Fruit fly (Drosophila melanogaster) whole organism, wandering third instar larva: ENCODE data around the gene CG13786.
A peak's percentile ranks its signal among the peaks of the same experiment; 100 is the strongest.

Source experiments
- Abd-B ChIP-seq: fragments of >200 bp; optimal IDR thresholded peaks from 2 replicates; lab custom pipeline; 2017; ENCODE audit warnings: missing biosample characterization, missing genetic modification characterization
- CG32264 ChIP-seq: fragments of 200-800 bp; sonication (Bioruptor generic); optimal IDR thresholded peaks from 2 replicates; lab custom pipeline; 2016; ENCODE audit warnings: missing biosample characterization, missing genetic modification characterization
- CG9705 ChIP-seq: fragments of 200-800 bp; sonication (Bioruptor generic); optimal IDR thresholded peaks from 2 replicates; lab custom pipeline; 2018; ENCODE audit warnings: missing biosample characterization, mild to moderate bottlenecking, missing genetic modification characterization
- CrebA ChIP-seq: fragments of 200-800 bp; sonication (Bioruptor generic); optimal IDR thresholded peaks from 2 replicates; lab custom pipeline; 2016; ENCODE audit warnings: missing biosample characterization, mild to moderate bottlenecking, missing genetic modification characterization, borderline replicate concordance
- Dfd ChIP-seq: fragments of >200 bp; optimal IDR thresholded peaks from 2 replicates; lab custom pipeline; 2017; ENCODE audit warnings: missing biosample characterization, missing genetic modification characterization
- Dif ChIP-seq: fragments of 200-275, 200-300 bp; sonication (Bioruptor generic); optimal IDR thresholded peaks from 2 replicates; lab custom pipeline; 2018; ENCODE audit warnings: missing biosample characterization, missing genetic modification characterization; ENCODE audit not compliant: partially characterized antibody
- GATAd ChIP-seq: sonication (Bioruptor generic); optimal IDR thresholded peaks from 2 replicates; lab custom pipeline; 2016; ENCODE audit warnings: missing biosample characterization, missing genetic modification characterization
- HLH106 ChIP-seq: fragments of 200-800 bp; optimal IDR thresholded peaks from 3 replicates; lab custom pipeline; 2019; ENCODE audit warnings: missing biosample characterization, mild to moderate bottlenecking, missing genetic modification characterization, moderate library complexity
- Hnf4 ChIP-seq: fragments of 200-800 bp; sonication (Bioruptor generic); optimal IDR thresholded peaks from 2 replicates; lab custom pipeline; 2016; ENCODE audit warnings: missing biosample characterization, mild to moderate bottlenecking, missing genetic modification characterization
- Hr78 ChIP-seq: fragments of >200 bp; optimal IDR thresholded peaks from 2 replicates; lab custom pipeline; 2017; ENCODE audit warnings: missing biosample characterization, missing genetic modification characterization
- Hr83 ChIP-seq: fragments of 200-300 bp; sonication (Bioruptor generic); optimal IDR thresholded peaks from 2 replicates; lab custom pipeline; 2016; ENCODE audit warnings: missing biosample characterization, mild to moderate bottlenecking, missing genetic modification characterization, moderate library complexity; ENCODE audit not compliant: poor library complexity, severe bottlenecking
- Jra ChIP-seq: sonication (Bioruptor generic); optimal IDR thresholded peaks from 2 replicates; lab custom pipeline; 2016; ENCODE audit warnings: missing biosample characterization, missing genetic modification characterization
- Mio ChIP-seq: sonication (Bioruptor generic); optimal IDR thresholded peaks from 2 replicates; lab custom pipeline; 2016; ENCODE audit warnings: missing biosample characterization, missing genetic modification characterization
- Myc ChIP-seq: fragments of >200 bp; optimal IDR thresholded peaks from 2 replicates; lab custom pipeline; 2017
- OdsH ChIP-seq: fragments of 200-800 bp; sonication (Bioruptor generic); optimal IDR thresholded peaks from 2 replicates; lab custom pipeline; 2016; ENCODE audit warnings: missing biosample characterization, mild to moderate bottlenecking, missing genetic modification characterization
- Rel ChIP-seq, 2 experiments: fragments of 200-800 bp; sonication (Bioruptor generic) in 1 of 2; optimal IDR thresholded peaks; 2 replicates in 1 of 2; 3 replicates in 1 of 2; lab custom pipeline; 2016 to 2019; ENCODE audit warnings: mild to moderate bottlenecking in 2 of 2, missing biosample characterization in 2 of 2, missing genetic modification characterization in 2 of 2, moderate library complexity in 1 of 2
- Sp1 ChIP-seq: fragments of 200-800 bp; sonication (Bioruptor generic); optimal IDR thresholded peaks from 3 replicates; lab custom pipeline; 2019; ENCODE audit warnings: missing biosample characterization, mild to moderate bottlenecking, missing genetic modification characterization, moderate library complexity
- Vsx2 ChIP-seq: fragments of 200-300, 225-300 bp; sonication (Bioruptor generic); optimal IDR thresholded peaks from 2 replicates; lab custom pipeline; 2018; ENCODE audit warnings: missing biosample characterization, missing genetic modification characterization; ENCODE audit not compliant: partially characterized antibody
- br ChIP-seq: fragments of 200-800 bp; sonication (Bioruptor generic); optimal IDR thresholded peaks from 2 replicates; lab custom pipeline; 2016; ENCODE audit warnings: missing biosample characterization, missing genetic modification characterization
- brk ChIP-seq: fragments of 200-800 bp; sonication (Bioruptor generic); optimal IDR thresholded peaks from 2 replicates; lab custom pipeline; 2016; ENCODE audit warnings: missing biosample characterization, mild to moderate bottlenecking, missing genetic modification characterization
- dl ChIP-seq, 2 experiments: fragments of 175-275, 200-275 bp in 1 of 2; fragments of 200-275 bp in 1 of 2; sonication (Bioruptor generic); optimal IDR thresholded peaks; lab custom pipeline; 2018; ENCODE audit warnings: mild to moderate bottlenecking in 2 of 2, missing biosample characterization in 2 of 2, missing genetic modification characterization in 2 of 2, moderate library complexity in 2 of 2; ENCODE audit not compliant: partially characterized antibody in 2 of 2, insufficient read depth in 1 of 2
- dmrt93B ChIP-seq: fragments of 200-800 bp; sonication (Bioruptor generic); optimal IDR thresholded peaks from 2 replicates; lab custom pipeline; 2018; ENCODE audit warnings: missing biosample characterization, mild to moderate bottlenecking, missing genetic modification characterization
- dsf ChIP-seq: sonication (Bioruptor generic); optimal IDR thresholded peaks from 2 replicates; lab custom pipeline; 2016; ENCODE audit warnings: missing biosample characterization, missing genetic modification characterization, borderline replicate concordance
- foxo ChIP-seq, 2 experiments: fragments of 200-800 bp; sonication (Bioruptor generic); optimal IDR thresholded peaks; 2 replicates in 1 of 2; 3 replicates in 1 of 2; lab custom pipeline; 2016 to 2017; ENCODE audit warnings: missing biosample characterization in 2 of 2, missing genetic modification characterization in 2 of 2
- fru ChIP-seq: fragments of 200-800 bp; sonication (Bioruptor generic); optimal IDR thresholded peaks from 3 replicates; lab custom pipeline; 2016; ENCODE audit warnings: missing biosample characterization, mild to moderate bottlenecking, missing genetic modification characterization
- h ChIP-seq: fragments of 200-800 bp; sonication (Bioruptor generic); optimal IDR thresholded peaks from 3 replicates; lab custom pipeline; 2016; ENCODE audit warnings: missing biosample characterization, mild to moderate bottlenecking, missing genetic modification characterization
- jim ChIP-seq: fragments of 175-275, 200-325 bp; sonication (Bioruptor generic); optimal IDR thresholded peaks from 2 replicates; lab custom pipeline; 2016; ENCODE audit warnings: missing biosample characterization, mild to moderate bottlenecking, missing genetic modification characterization
- lola ChIP-seq: fragments of >200 bp; optimal IDR thresholded peaks from 2 replicates; lab custom pipeline; 2017; ENCODE audit warnings: missing biosample characterization, missing genetic modification characterization
- pan ChIP-seq: fragments of >200 bp; optimal IDR thresholded peaks from 2 replicates; lab custom pipeline; 2017
- psq ChIP-seq: fragments of 200-800 bp; sonication (Bioruptor generic); optimal IDR thresholded peaks from 3 replicates; lab custom pipeline; 2017; ENCODE audit warnings: missing biosample characterization, mild to moderate bottlenecking, missing genetic modification characterization, moderate library complexity
- rgr ChIP-seq: fragments of 200-800 bp; sonication (Bioruptor generic); optimal IDR thresholded peaks from 3 replicates; lab custom pipeline; 2016; ENCODE audit warnings: missing biosample characterization, mild to moderate bottlenecking, missing genetic modification characterization
- sage ChIP-seq: fragments of 200-800 bp; sonication (Bioruptor generic); optimal IDR thresholded peaks from 2 replicates; lab custom pipeline; 2016; ENCODE audit warnings: missing biosample characterization, mild to moderate bottlenecking, missing genetic modification characterization
- sv ChIP-seq: fragments of 200-800 bp; sonication (Bioruptor generic); optimal IDR thresholded peaks from 3 replicates; lab custom pipeline; 2016; ENCODE audit warnings: missing biosample characterization, missing genetic modification characterization
- tai ChIP-seq: sonication (Bioruptor generic); optimal IDR thresholded peaks from 2 replicates; lab custom pipeline; 2016; ENCODE audit warnings: missing biosample characterization, missing genetic modification characterization
- woc ChIP-seq: sonication (Bioruptor generic); optimal IDR thresholded peaks from 2 replicates; lab custom pipeline; 2016; ENCODE audit warnings: missing biosample characterization, mild to moderate bottlenecking, missing genetic modification characterization

CG13786 gene

DNA sequence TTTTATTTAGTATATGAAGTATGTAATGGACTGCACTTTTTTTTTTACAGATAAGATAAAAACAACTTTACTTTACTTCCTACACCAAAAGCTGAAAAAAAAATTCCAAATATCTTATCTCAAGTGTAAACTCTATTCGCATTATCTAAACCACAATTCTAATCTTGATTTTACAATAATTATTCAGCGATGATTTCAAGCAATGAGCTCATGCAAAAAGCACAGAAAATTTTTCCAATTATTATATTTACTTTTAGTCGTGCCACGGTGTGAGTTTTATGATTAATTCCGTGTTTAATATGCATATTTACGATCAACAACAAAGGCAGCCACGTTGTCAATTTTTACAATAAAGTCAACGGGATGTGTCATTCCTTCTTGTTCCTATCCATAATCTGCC lies 36.5 kb downstream of the CG13786 start:
- no peak for TF ChIP-seq Myc (lab: Kevin White, UChicago)
- no peak for TF ChIP-seq Mio (GFP tag; lab: Kevin White, UChicago)
- no peak for TF ChIP-seq dmrt93B (GFP tag; lab: Kevin White, UChicago)

DNA sequence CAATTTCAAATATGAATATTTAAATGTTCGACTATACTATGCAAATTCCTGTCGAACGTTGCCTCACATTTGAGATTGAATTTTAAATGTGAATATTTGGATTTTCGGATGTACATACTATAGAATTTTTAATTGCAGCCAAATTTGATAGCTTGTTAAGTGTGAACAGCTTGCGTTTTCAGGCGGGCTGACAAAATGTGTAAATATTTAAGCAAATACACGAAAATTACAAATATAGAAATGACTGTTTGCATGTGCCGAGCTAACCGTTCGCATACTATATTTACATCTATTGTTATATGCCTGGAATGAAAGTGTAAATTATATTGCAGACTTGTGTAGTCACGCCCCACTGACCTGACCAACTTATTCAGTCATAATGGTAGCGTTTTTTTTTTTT lies 37.1 kb downstream of the CG13786 start:
- TF ChIP-seq fru (GFP tag; lab: Kevin White, UChicago) (no peak), Sp1 (no peak), tai (no peak), woc (no peak), br (GFP tag; lab: Kevin White, UChicago) (no peak), rgr (GFP tag; lab: Kevin White, UChicago) (no peak), psq (GFP tag; lab: Kevin White, UChicago) (no peak)
- TF ChIP-seq, all 38 proteins: peak for 0

DNA sequence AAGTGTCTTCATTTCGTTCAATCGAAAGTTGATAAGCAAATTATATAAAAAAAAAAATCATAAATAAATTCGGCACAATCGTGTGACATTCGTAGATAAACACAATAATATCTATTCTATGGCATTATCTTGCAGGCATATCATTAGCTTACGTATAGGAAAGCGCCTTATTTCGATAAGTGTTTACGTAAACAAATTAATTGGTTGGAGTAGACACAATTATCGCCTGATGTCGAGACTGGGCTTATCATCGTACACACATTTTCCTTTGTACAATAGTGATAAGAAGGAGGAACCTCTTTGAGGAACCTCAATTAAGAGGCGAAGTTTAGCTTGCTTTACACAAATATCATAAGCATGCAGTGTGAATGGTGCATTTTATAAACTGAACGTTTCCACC lies 37.9 kb downstream of the CG13786 start:
- TF ChIP-seq brk (GFP tag; lab: Kevin White, UChicago): peak; percentile 2
- no peak for TF ChIP-seq Vsx2 (GFP tag; lab: Kevin White, UChicago)
- TF ChIP-seq, all 38 proteins: peak for 1

DNA sequence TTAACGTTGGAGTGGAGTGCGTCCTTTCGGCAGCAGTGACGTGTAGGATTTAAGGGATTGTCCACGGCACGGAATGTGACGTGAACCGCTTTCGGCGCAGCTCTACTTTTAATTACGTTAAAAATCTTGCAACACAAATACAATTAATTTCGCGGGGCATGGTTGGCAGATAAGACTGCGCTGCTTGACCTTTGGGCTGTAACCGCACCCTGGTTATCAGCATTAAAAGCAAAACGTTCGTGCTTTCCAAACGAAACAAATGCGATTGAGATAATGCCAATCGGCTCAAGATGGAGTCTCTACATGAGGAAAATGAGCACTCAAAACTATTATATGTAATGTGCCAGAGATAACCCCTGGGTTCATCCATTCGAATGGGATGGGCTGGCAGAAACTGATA lies 39.2 kb downstream of the CG13786 start:
- no peak for TF ChIP-seq CG32264 (GFP tag; lab: Kevin White, UChicago)
- no peak for TF ChIP-seq Dfd (GFP tag; lab: Kevin White, UChicago)
- no peak for TF ChIP-seq Rel (GFP tag; optimal IDR thresholded peaks at IDR 0.05; lab: Kevin White, UChicago)
- TF ChIP-seq Rel (tag; optimal IDR thresholded peaks at IDR 0.05; lab: Kevin White, UChicago): no peak
- no peak for TF ChIP-seq dsf
- TF ChIP-seq Vsx2 (GFP tag; lab: Kevin White, UChicago): no peak
- TF ChIP-seq psq (GFP tag; lab: Kevin White, UChicago): no peak

DNA sequence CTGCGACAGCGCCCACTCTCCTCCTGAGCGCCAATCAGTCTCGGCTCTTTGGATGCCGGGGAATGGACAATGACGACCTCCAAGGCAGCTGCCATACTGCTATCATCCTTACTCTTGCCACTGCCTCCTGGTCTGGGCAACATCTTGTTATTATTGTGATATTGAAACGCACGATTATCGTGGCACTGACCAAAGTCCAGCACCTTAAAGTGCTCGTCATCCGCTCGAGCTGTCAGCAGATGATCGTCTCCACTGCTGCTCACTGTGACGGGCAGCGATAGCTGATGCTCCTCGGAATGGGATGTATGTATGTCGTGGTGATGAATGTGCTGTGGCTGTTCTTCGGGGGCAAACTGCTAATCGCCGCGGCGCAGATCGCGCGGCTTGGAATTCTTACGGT lies 45.1 kb downstream of the CG13786 start:
- TF ChIP-seq CG9705 (GFP tag; lab: Kevin White, UChicago) (no peak), Dfd (GFP tag; lab: Kevin White, UChicago) (no peak), OdsH (no peak), dl (GFP tag; optimal IDR thresholded peaks at IDR 0.05; lab: Kevin White, UChicago; ENCODE audit: insufficient read depth in 1 of 2, partially characterized antibody in 2 of 2) (no peak), dsf (no peak), Dif (no peak), lola (no peak), Hnf4 (GFP tag; lab: Kevin White, UChicago) (no peak), GATAd (GFP tag; lab: Kevin White, UChicago) (no peak), Hr83 (GFP tag; lab: Kevin White, UChicago) (no peak), sage (GFP tag; lab: Kevin White, UChicago) (no peak), Abd-B (GFP tag; lab: Kevin White, UChicago) (no peak), sv (no peak), Vsx2 (GFP tag; lab: Kevin White, UChicago) (no peak), Mio (GFP tag; lab: Kevin White, UChicago) (no peak), Rel (GFP tag; optimal IDR thresholded peaks at IDR 0.05; lab: Kevin White, UChicago) (no peak), Rel (tag; optimal IDR thresholded peaks at IDR 0.05; lab: Kevin White, UChicago) (no peak)

DNA sequence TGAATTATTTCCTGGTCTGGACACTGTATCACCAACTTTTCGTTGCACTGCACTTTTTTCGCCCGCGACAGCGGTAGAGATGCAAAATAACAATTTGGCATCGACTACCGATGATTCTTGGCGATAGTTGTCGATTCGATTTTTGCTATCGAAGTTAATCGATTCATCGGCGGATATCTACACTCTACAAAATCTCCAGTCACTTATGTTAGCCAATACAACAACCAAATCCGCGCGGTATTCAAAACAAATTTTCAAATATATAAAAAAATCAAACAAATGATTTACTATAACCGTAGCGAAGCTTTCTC lies 48.7 kb downstream of the CG13786 start, which contains the start of gene CG4502:
Gene CG4502, minus strand, starts transcription at position 93 of the 311 bp plus-strand sequence.
- peak; percentile 63 for TF ChIP-seq brk (GFP tag; lab: Kevin White, UChicago)
- peak; percentile 29 for TF ChIP-seq Sp1
- no peak for TF ChIP-seq woc
- peak; percentile 86 for TF ChIP-seq Hr83 (GFP tag; lab: Kevin White, UChicago)
- TF ChIP-seq CG9705 (GFP tag; lab: Kevin White, UChicago): no peak
- no peak for TF ChIP-seq dl (GFP tag; optimal IDR thresholded peaks at IDR 0.05; lab: Kevin White, UChicago; ENCODE audit: insufficient read depth in 1 of 2, partially characterized antibody in 2 of 2)
- TF ChIP-seq tai: peak; percentile 63
- TF ChIP-seq psq (GFP tag; lab: Kevin White, UChicago): peak; percentile 87
- no peak for TF ChIP-seq Hr78 (GFP tag; lab: Kevin White, UChicago)
- TF ChIP-seq dmrt93B (GFP tag; lab: Kevin White, UChicago): no peak
- TF ChIP-seq Vsx2 (GFP tag; lab: Kevin White, UChicago): peak; percentile 41
- no peak for TF ChIP-seq sage (GFP tag; lab: Kevin White, UChicago)
- no peak for TF ChIP-seq OdsH
- TF ChIP-seq h (GFP tag; lab: Kevin White, UChicago): peak; percentile 62
- TF ChIP-seq rgr (GFP tag; lab: Kevin White, UChicago): no peak
- no peak for TF ChIP-seq dsf
- no peak for TF ChIP-seq Dif
- peak; percentile 61 for TF ChIP-seq Hnf4 (GFP tag; lab: Kevin White, UChicago)
- TF ChIP-seq pan: no peak
- TF ChIP-seq br (GFP tag; lab: Kevin White, UChicago): peak; percentile 16
- no peak for TF ChIP-seq Mio (GFP tag; lab: Kevin White, UChicago)
- peak in 1 of 2 experiments; percentile 13 for TF ChIP-seq foxo (GFP tag; optimal IDR thresholded peaks at IDR 0.05; lab: Kevin White, UChicago)
- TF ChIP-seq jim (GFP tag; lab: Kevin White, UChicago): no peak
- TF ChIP-seq Jra: no peak
- TF ChIP-seq CrebA (GFP tag; lab: Kevin White, UChicago): peak; percentile 60
- TF ChIP-seq HLH106 (tag; lab: Kevin White, UChicago): no peak
- no peak for TF ChIP-seq sv
- no peak for TF ChIP-seq Rel (GFP tag; optimal IDR thresholded peaks at IDR 0.05; lab: Kevin White, UChicago)
- TF ChIP-seq Rel (tag; optimal IDR thresholded peaks at IDR 0.05; lab: Kevin White, UChicago): peak; percentile 89
- TF ChIP-seq Dfd (GFP tag; lab: Kevin White, UChicago): no peak
- TF ChIP-seq Myc (lab: Kevin White, UChicago): peak; percentile 18
